Worm (Caenorhabditis elegans) whole organism, L1 larva: ENCODE results near the gene cyn-10.

ENCODE experiments used
- C04F5.9 ChIP-seq: sonication (generic microtip); optimal IDR thresholded peaks from 2 replicates; lab custom pipeline; 2016; ENCODE audit warnings: missing genetic modification characterization, missing compliant biosample characterization
- C16A3.4 ChIP-seq: fragments of 150-350 bp; optimal IDR thresholded peaks from 2 replicates; lab custom pipeline; 2014; ENCODE audit warnings: missing biosample characterization, missing genetic modification characterization
- F16B12.6 ChIP-seq: fragments of 150-350 bp; optimal IDR thresholded peaks from 2 replicates; lab custom pipeline; 2014; ENCODE audit warnings: missing biosample characterization, missing genetic modification characterization
- Y116A8C.19 ChIP-seq: sonication (generic microtip); optimal IDR thresholded peaks from 2 replicates; lab custom pipeline; 2016; ENCODE audit warnings: missing compliant biosample characterization, missing genetic modification characterization, borderline replicate concordance
- aha-1 ChIP-seq: fragments of 150-350 bp; optimal IDR thresholded peaks from 2 replicates; lab custom pipeline; 2014; ENCODE audit warnings: missing biosample characterization, missing genetic modification characterization
- aly-2 ChIP-seq: fragments of 150-350 bp; optimal IDR thresholded peaks from 2 replicates; lab custom pipeline; 2014; ENCODE audit warnings: missing biosample characterization, missing genetic modification characterization
- ceh-63 ChIP-seq: fragments of 200-800 bp; sonication (Bioruptor generic); optimal IDR thresholded peaks from 2 replicates; lab custom pipeline; 2018; ENCODE audit warnings: mild to moderate bottlenecking, missing genetic modification characterization, missing compliant biosample characterization
- ceh-90 ChIP-seq: sonication (generic microtip); optimal IDR thresholded peaks from 2 replicates; lab custom pipeline; 2016; ENCODE audit warnings: missing genetic modification characterization, missing compliant biosample characterization
- efl-1 ChIP-seq, 4 experiments: fragments of 150-350 bp; optimal IDR thresholded peaks in 3 of 4; peaks in 1 of 4; 1 replicate in 1 of 4; 2 replicates in 3 of 4; lab custom pipeline; 2014; ENCODE audit warnings: missing biosample characterization in 2 of 4, missing genetic modification characterization in 2 of 4, missing genetic modification reagents in 2 of 4
- egl-27 ChIP-seq, 2 experiments: fragments of 150-350 bp in 1 of 2; sonication (generic microtip); optimal IDR thresholded peaks; 3 replicates each; lab custom pipeline; 2017 to 2018; ENCODE audit warnings: missing biosample characterization in 2 of 2, missing genetic modification characterization in 2 of 2, missing genetic modification reagents in 2 of 2
- elt-2 ChIP-seq: sonication (generic microtip); optimal IDR thresholded peaks from 2 replicates; lab custom pipeline; 2016; ENCODE audit warnings: missing genetic modification characterization, mild to moderate bottlenecking, inconsistent platforms, missing compliant biosample characterization, missing genetic modification reagents
- elt-3 ChIP-seq, 6 experiments: fragments of 150-350 bp in 1 of 6; sonication (generic microtip); optimal IDR thresholded peaks; 2 replicates each; lab custom pipeline; 2017 to 2018; ENCODE audit warnings: missing biosample characterization in 6 of 6, missing genetic modification characterization in 6 of 6, inconsistent platforms in 1 of 6
- fos-1 ChIP-seq: fragments of 150-350 bp; optimal IDR thresholded peaks from 2 replicates; lab custom pipeline; 2014; ENCODE audit warnings: missing biosample characterization, missing genetic modification characterization
- grh-1 ChIP-seq: fragments of 200-800 bp; sonication (Bioruptor generic); IDR thresholded peaks from 2 replicates; pipeline ENCODE4 v1.3.6; 2022; ENCODE audit warnings: missing genetic modification reagents, missing genetic modification characterization, missing compliant biosample characterization
- hlh-17 ChIP-seq: fragments of 200-800 bp; sonication (Bioruptor generic); optimal IDR thresholded peaks from 2 replicates; lab custom pipeline; 2018; ENCODE audit warnings: missing genetic modification characterization, mild to moderate bottlenecking, missing compliant biosample characterization, moderate library complexity, borderline replicate concordance
- lin-14 ChIP-seq: fragments of 200-800 bp; sonication (Bioruptor generic); optimal IDR thresholded peaks from 2 replicates; lab custom pipeline; 2018; ENCODE audit warnings: mild to moderate bottlenecking, missing genetic modification characterization, moderate library complexity, missing compliant biosample characterization
- lin-35 ChIP-seq, 2 experiments: fragments of 150-350 bp; optimal IDR thresholded peaks; 2 replicates each; lab custom pipeline; 2014; ENCODE audit warnings: missing biosample characterization in 2 of 2, missing genetic modification characterization in 2 of 2, missing genetic modification reagents in 2 of 2
- lir-3 ChIP-seq: sonication (generic microtip); optimal IDR thresholded peaks from 2 replicates; lab custom pipeline; 2016; ENCODE audit warnings: mild to moderate bottlenecking, missing genetic modification characterization, moderate library complexity, missing compliant biosample characterization; ENCODE audit not compliant: poor library complexity
- mdl-1 ChIP-seq, 2 experiments: fragments of 150-350 bp; optimal IDR thresholded peaks; 2 replicates each; lab custom pipeline; 2014 to 2017; ENCODE audit warnings: missing biosample characterization in 2 of 2, missing genetic modification characterization in 2 of 2, inconsistent platforms in 1 of 2
- nhr-19 ChIP-seq: fragments of 200-800 bp; sonication (Bioruptor generic); conservative IDR thresholded peaks from 2 replicates; pipeline ENCODE4 v1.3.6; 2022; ENCODE audit warnings: missing genetic modification characterization, missing compliant biosample characterization
- nhr-20 ChIP-seq: sonication (generic microtip); optimal IDR thresholded peaks from 2 replicates; lab custom pipeline; 2016; ENCODE audit warnings: mild to moderate bottlenecking, missing genetic modification characterization, missing compliant biosample characterization
- nhr-237 ChIP-seq: fragments of 150-350 bp; optimal IDR thresholded peaks from 2 replicates; lab custom pipeline; 2014; ENCODE audit warnings: missing biosample characterization, missing genetic modification characterization
- nhr-28 ChIP-seq: fragments of 150-350 bp; optimal IDR thresholded peaks from 2 replicates; lab custom pipeline; 2014; ENCODE audit warnings: missing biosample characterization, missing genetic modification characterization
- nhr-85 ChIP-seq: sonication (generic microtip); peaks from one replicate; lab custom pipeline; 2016; ENCODE audit warnings: missing genetic modification characterization, inconsistent platforms, missing compliant biosample characterization
- nhr-90 ChIP-seq: sonication (generic microtip); optimal IDR thresholded peaks from 2 replicates; lab custom pipeline; 2016; ENCODE audit warnings: mild to moderate bottlenecking, missing genetic modification characterization, missing compliant biosample characterization; ENCODE audit not compliant: poor library complexity
- pax-3 ChIP-seq: fragments of 200-800 bp; sonication (Bioruptor generic); optimal IDR thresholded peaks from 2 replicates; lab custom pipeline; 2018; ENCODE audit warnings: mild to moderate bottlenecking, missing genetic modification characterization, moderate library complexity, missing compliant biosample characterization
- rnt-1 ChIP-seq: sonication (generic microtip); optimal IDR thresholded peaks from 2 replicates; lab custom pipeline; 2016; ENCODE audit warnings: mild to moderate bottlenecking, missing genetic modification characterization, moderate library complexity, missing compliant biosample characterization
- skn-1 ChIP-seq: fragments of 150-350 bp; optimal IDR thresholded peaks from 2 replicates; lab custom pipeline; 2014; ENCODE audit warnings: missing biosample characterization, missing genetic modification characterization
- snu-23 ChIP-seq: sonication (generic microtip); optimal IDR thresholded peaks from 2 replicates; lab custom pipeline; 2016; ENCODE audit warnings: missing genetic modification characterization, missing compliant biosample characterization
- swsn-7 ChIP-seq: sonication (generic microtip); optimal IDR thresholded peaks from 2 replicates; lab custom pipeline; 2016; ENCODE audit warnings: missing genetic modification characterization, missing compliant biosample characterization
- tlp-1 ChIP-seq: fragments of 150-350 bp; optimal IDR thresholded peaks from 2 replicates; lab custom pipeline; 2014; ENCODE audit warnings: missing biosample characterization, missing genetic modification characterization
- unc-98 ChIP-seq: fragments of 200-800 bp; sonication (Bioruptor generic); IDR thresholded peaks from 2 replicates; pipeline ENCODE4 v1.3.6; 2022; ENCODE audit warnings: missing genetic modification characterization, missing compliant biosample characterization
- zag-1 ChIP-seq: fragments of 150-350 bp; optimal IDR thresholded peaks from 2 replicates; lab custom pipeline; 2014; ENCODE audit warnings: missing biosample characterization, missing genetic modification characterization
- zip-4 ChIP-seq: fragments of 200-800 bp; sonication (Bioruptor generic); optimal IDR thresholded peaks from 2 replicates; lab custom pipeline; 2018; ENCODE audit warnings: mild to moderate bottlenecking, missing genetic modification characterization, moderate library complexity, missing compliant biosample characterization
- ztf-11 ChIP-seq, 2 experiments: sonication (generic microtip); optimal IDR thresholded peaks; 2 replicates each; lab custom pipeline; 2016 to 2017; ENCODE audit warnings: missing genetic modification characterization in 2 of 2, missing biosample characterization in 1 of 2, missing compliant biosample characterization in 1 of 2

The cyn-10 gene

DNA sequence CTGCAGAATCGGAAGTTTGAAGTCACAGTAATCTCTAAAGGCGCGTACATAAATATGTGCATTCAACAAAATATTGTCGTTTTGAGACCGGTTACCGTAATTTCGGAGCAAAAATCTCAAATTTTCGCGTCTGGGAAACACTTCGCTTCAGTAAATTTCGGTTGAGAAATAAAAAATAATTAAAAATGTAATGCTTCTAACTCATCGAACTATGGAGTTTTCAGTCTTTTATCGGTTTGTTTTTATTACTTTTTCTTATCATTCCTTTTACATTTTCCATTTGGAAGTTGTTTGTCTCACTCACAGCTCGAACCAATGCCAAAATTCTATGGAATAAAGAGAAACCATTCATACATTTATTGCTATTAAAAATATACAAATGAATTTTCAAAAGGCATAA, 25.0 kb downstream of the cyn-10 start (continued):
- TF ChIP-seq hlh-17 (GFP tag; lab: Kevin White, UChicago) (no peak), nhr-90 (tag; lab: Kevin White, UChicago) (peak; percentile 76), rnt-1 (tag; lab: Kevin White, UChicago) (peak; percentile 43), lin-14 (peak; percentile 51), pax-3 (tag; lab: Kevin White, UChicago) (peak; percentile 70), C16A3.4 (tag; lab: Kevin White, UChicago) (peak; percentile 39), Y116A8C.19 (tag; lab: Kevin White, UChicago) (no peak), swsn-7 (tag; lab: Kevin White, UChicago) (peak; percentile 40), snu-23 (GFP tag; lab: Kevin White, UChicago) (peak; percentile 89), ztf-11 (tag; optimal IDR thresholded peaks at IDR 0.05; lab: Kevin White, UChicago) (peak in 1 of 2 experiments; percentile 7), nhr-19 (GFP tag; lab: Robert Waterston, UW) (peak; percentile 74), efl-1 (optimal IDR thresholded peaks at IDR 0.05; lab: Kevin White, UChicago) (no peak), efl-1 (GFP tag; optimal IDR thresholded peaks at IDR 0.05 in 1 of 2; lab: Kevin White, UChicago) (peak in 1 of 2 experiments; percentile 93), lir-3 (tag; lab: Kevin White, UChicago) (peak; percentile 46), nhr-28 (tag; lab: Kevin White, UChicago) (no peak), nhr-85 (peak; percentile 17), ceh-63 (GFP tag; lab: Kevin White, UChicago) (no peak), lin-35 (GFP tag; optimal IDR thresholded peaks at IDR 0.05; lab: Kevin White, UChicago) (peak in 1 of 2 experiments; percentile 72), C04F5.9 (peak; percentile 33), nhr-237 (tag; lab: Kevin White, UChicago) (no peak), zip-4 (peak; percentile 33)

DNA sequence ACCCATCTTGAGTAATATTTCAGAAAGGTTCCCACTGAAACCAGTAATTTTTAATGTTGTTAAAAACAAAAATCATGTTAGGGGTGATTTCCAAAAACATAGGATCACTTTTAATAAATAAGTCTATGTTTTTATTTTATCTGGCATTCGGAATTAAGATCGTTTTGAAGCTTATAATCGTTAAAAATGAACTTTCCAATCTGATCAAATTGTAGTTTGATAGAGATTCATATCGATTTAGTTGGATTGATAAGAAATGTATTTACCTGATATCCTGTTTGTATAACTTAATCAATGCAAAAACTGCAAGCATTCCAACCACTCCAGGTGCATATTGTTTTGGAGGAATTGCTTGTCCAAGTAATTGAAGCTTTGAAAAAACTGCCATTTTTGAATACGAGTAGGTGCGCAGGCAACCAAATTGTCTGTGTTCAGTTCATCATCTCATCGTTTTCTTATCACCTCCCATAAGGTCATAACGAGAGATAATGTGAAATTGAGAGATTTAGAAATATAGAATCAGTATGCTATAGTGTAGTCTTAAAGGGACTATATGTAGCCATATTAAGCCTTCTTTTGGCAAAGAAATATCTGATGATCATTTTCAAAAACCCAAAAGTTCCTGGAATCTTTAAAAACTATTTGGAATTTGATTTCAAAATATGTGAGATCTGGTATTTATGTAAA, 25.7 kb downstream of the cyn-10 start, which contains the start of gene pmp-2:
Gene pmp-2 (minus strand): TSS at position 487 of the 687 bp plus-strand sequence.
- TF ChIP-seq nhr-20 (tag; lab: Kevin White, UChicago) (peak; percentile 80), lin-35 (GFP tag; optimal IDR thresholded peaks at IDR 0.05; lab: Kevin White, UChicago) (peak in 1 of 2 experiments; percentile 4), elt-2 (tag; lab: Kevin White, UChicago) (peak; percentile 10), efl-1 (optimal IDR thresholded peaks at IDR 0.05; lab: Kevin White, UChicago) (no peak), efl-1 (GFP tag; optimal IDR thresholded peaks at IDR 0.05 in 1 of 2; lab: Kevin White, UChicago) (peak in 1 of 2 experiments; percentile 91), elt-3 (tag; optimal IDR thresholded peaks at IDR 0.05; lab: Kevin White, UChicago) (peak in 2 of 6 experiments; percentile 49 to 51), zag-1 (tag; lab: Kevin White, UChicago) (no peak)
- TF ChIP-seq, all 84 proteins: peak for 5

DNA sequence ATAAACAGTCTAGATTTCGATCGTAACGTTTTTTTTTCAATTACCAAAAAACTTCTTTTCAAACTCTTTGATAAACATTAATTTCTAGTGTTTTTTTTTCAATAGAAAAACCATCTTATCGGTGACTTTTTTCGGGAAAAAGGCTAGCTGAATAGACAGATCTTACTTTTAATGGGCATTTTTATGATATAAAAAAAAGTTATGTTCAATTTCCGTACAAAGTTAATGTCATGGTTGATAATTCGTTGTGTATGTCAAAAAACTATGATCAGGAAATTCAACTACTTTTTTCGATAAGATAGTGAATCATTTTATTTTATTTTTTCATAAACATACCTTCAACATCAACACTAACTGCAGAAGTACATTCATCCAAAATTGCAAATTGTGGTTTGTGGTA, 28.6 kb downstream of the cyn-10 start:
- TF ChIP-seq fos-1, result no peak
- TF ChIP-seq skn-1 (tag; lab: Kevin White, UChicago), result no peak
- TF ChIP-seq nhr-237 (tag; lab: Kevin White, UChicago), result no peak
- TF ChIP-seq ceh-90 (tag; lab: Kevin White, UChicago), result no peak
- TF ChIP-seq tlp-1 (tag; lab: Kevin White, UChicago), result no peak
- no peak for TF ChIP-seq swsn-7 (tag; lab: Kevin White, UChicago)
- no peak for TF ChIP-seq unc-98 (GFP tag; lab: Robert Waterston, UW)
- no peak for TF ChIP-seq efl-1 (optimal IDR thresholded peaks at IDR 0.05; lab: Kevin White, UChicago)
- TF ChIP-seq efl-1 (GFP tag; optimal IDR thresholded peaks at IDR 0.05 in 1 of 2; lab: Kevin White, UChicago), result no peak
- no peak for TF ChIP-seq aly-2 (tag; lab: Kevin White, UChicago)
- TF ChIP-seq egl-27 (tag; optimal IDR thresholded peaks at IDR 0.05; lab: Kevin White, UChicago), result no peak
- TF ChIP-seq mdl-1 (tag; optimal IDR thresholded peaks at IDR 0.05; lab: Kevin White, UChicago), result no peak
- TF ChIP-seq nhr-85, result no peak
- TF ChIP-seq rnt-1 (tag; lab: Kevin White, UChicago), result no peak
- no peak for TF ChIP-seq aha-1 (tag; lab: Kevin White, UChicago)
- no peak for TF ChIP-seq F16B12.6 (tag; lab: Kevin White, UChicago)
- no peak for TF ChIP-seq grh-1 (GFP tag; lab: Robert Waterston, UW)
- TF ChIP-seq, all 84 proteins: peak for 0
